Worm (Caenorhabditis elegans): ENCODE results near the gene nsy-7.

- TF ChIP-seq alr-1 (tag; optimal IDR thresholded peaks at IDR 0.05) (no peak), fos-1 (tag; optimal IDR thresholded peaks at IDR 0.05) (no peak), ceh-82 (tag; optimal IDR thresholded peaks at IDR 0.05) (no peak), mdl-1 (tag; optimal IDR thresholded peaks at IDR 0.05) (no peak), nhr-25 (tag; optimal IDR thresholded peaks at IDR 0.05) (no peak), unc-55 (GFP tag; optimal IDR thresholded peaks at IDR 0.05) (no peak), ztf-11 (tag; optimal IDR thresholded peaks at IDR 0.05) (no peak), nhr-21 (tag; optimal IDR thresholded peaks at IDR 0.05) (no peak), nhr-6 (tag; optimal IDR thresholded peaks at IDR 0.05) (no peak), gmeb-1 (tag; optimal IDR thresholded peaks at IDR 0.05) (no peak)
Observed at ce11 chrIV:8099601-8100000, 13.1 kb upstream of the nsy-7 start, which contains the start of gene Y42H9AR.2.
